Worm (Caenorhabditis elegans) whole organism, late embryonic: ENCODE data around the gene sri-28.

ENCODE experiments used
- T23F11.4 ChIP-seq: fragments of 200-800 bp; sonication (Bioruptor generic); optimal IDR thresholded peaks from 2 replicates; lab custom pipeline; 2018; ENCODE audit warnings: mild to moderate bottlenecking, missing genetic modification characterization, missing compliant biosample characterization
- ceh-45 ChIP-seq: fragments of 200-800 bp; sonication (Bioruptor generic); IDR thresholded peaks from 2 replicates; pipeline ENCODE4 v1.3.6; 2022; ENCODE audit warnings: missing genetic modification reagents, missing genetic modification characterization, missing compliant biosample characterization
- che-1 ChIP-seq: sonication (generic microtip); optimal IDR thresholded peaks from 2 replicates; lab custom pipeline; 2016; ENCODE audit warnings: mild to moderate bottlenecking, missing genetic modification characterization, missing compliant biosample characterization
- elt-2 ChIP-seq: sonication (generic microtip); optimal IDR thresholded peaks from 2 replicates; lab custom pipeline; 2016; ENCODE audit warnings: missing genetic modification reagents, missing genetic modification characterization, missing compliant biosample characterization
- pax-1 ChIP-seq: fragments of 150-350 bp; optimal IDR thresholded peaks from 2 replicates; lab custom pipeline; 2014; ENCODE audit warnings: missing biosample characterization, missing genetic modification characterization
- unc-3 ChIP-seq, 2 experiments: fragments of 200-800 bp in 1 of 2; sonication (Bioruptor generic) in 1 of 2; sonication (generic microtip) in 1 of 2; conservative IDR thresholded peaks in 1 of 2; optimal IDR thresholded peaks in 1 of 2; 2 replicates each; pipeline versions ENCODE4 v1.3.6 to Lab custom; 2016 to 2022; ENCODE audit warnings: missing compliant biosample characterization in 2 of 2, missing genetic modification characterization in 2 of 2, missing genetic modification reagents in 1 of 2
- unc-55 ChIP-seq: sonication (generic microtip); optimal IDR thresholded peaks from 2 replicates; lab custom pipeline; 2017; ENCODE audit warnings: missing biosample characterization, missing genetic modification reagents, missing genetic modification characterization

ce11 chrII:3067447-3067846, 19.0 kb downstream of the sri-28 start:
- TF ChIP-seq unc-3 (GFP tag; conservative IDR thresholded peaks at IDR 0.05; lab: Robert Waterston, UW) (no peak), unc-3 (tag; optimal IDR thresholded peaks at IDR 0.05; lab: Kevin White, UChicago) (no peak), elt-2 (tag; lab: Kevin White, UChicago) (no peak), unc-55 (GFP tag; lab: Kevin White, UChicago) (no peak), ceh-45 (no peak), pax-1 (no peak), che-1 (tag; lab: Kevin White, UChicago) (no peak), T23F11.4 (GFP tag; lab: Kevin White, UChicago) (no peak)
